Fruit fly (Drosophila melanogaster): ENCODE results near the gene mRpL23.

mRpL23 gene

dm6 chr3L:2411564-2412080 lies 38.1 kb upstream of the mRpL23 start (continued):
- TF ChIP-seq CG10147 (GFP tag; optimal IDR thresholded peaks at IDR 0.05) (peak; percentile 65), nom (GFP tag; optimal IDR thresholded peaks at IDR 0.05) (peak; percentile 34), unc-4 (GFP tag; IDR thresholded peaks at IDR 0.05; ENCODE audit: partially characterized antibody) (no peak), Oli (tag; optimal IDR thresholded peaks at IDR 0.05) (peak; percentile 4), peb (GFP tag; IDR thresholded peaks at IDR 0.05) (no peak), Oaz (GFP tag; IDR thresholded peaks at IDR 0.05) (no peak), Chrac-16 (GFP tag; optimal IDR thresholded peaks at IDR 0.05) (peak; percentile 11), H2.0 (GFP tag; IDR thresholded peaks at IDR 0.05) (no peak), aop (GFP tag; IDR thresholded peaks at IDR 0.05) (no peak), CG5245 (GFP tag; optimal IDR thresholded peaks at IDR 0.05) (no peak), hb (GFP tag; IDR thresholded peaks at IDR 0.05; ENCODE audit: partially characterized antibody) (no peak), CG17912 (GFP tag; optimal IDR thresholded peaks at IDR 0.05) (no peak), nmo (GFP tag; optimal IDR thresholded peaks at IDR 0.05) (no peak), lbe (GFP tag; optimal IDR thresholded peaks at IDR 0.05) (peak; percentile 9), Vsx1 (GFP tag; optimal IDR thresholded peaks at IDR 0.05) (no peak), row (GFP tag; IDR thresholded peaks at IDR 0.05) (peak; percentile 71), CG4282 (GFP tag; optimal IDR thresholded peaks at IDR 0.05) (no peak), D19B (GFP tag; optimal IDR thresholded peaks at IDR 0.05) (no peak), CG8478 (optimal IDR thresholded peaks at IDR 0.05) (no peak), CG34376 (GFP tag; optimal IDR thresholded peaks at IDR 0.05) (peak; percentile 42), CG10366 (GFP tag; IDR thresholded peaks at IDR 0.05) (no peak), pita (GFP tag; optimal IDR thresholded peaks at IDR 0.05) (no peak), disco-r (GFP tag; optimal IDR thresholded peaks at IDR 0.05) (no peak), dimm (GFP tag; IDR thresholded peaks at IDR 0.05) (no peak), pho (GFP tag; optimal IDR thresholded peaks at IDR 0.05) (peak; percentile 28), HmgD (GFP tag; optimal IDR thresholded peaks at IDR 0.05) (no peak), CG1024 (GFP tag; IDR thresholded peaks at IDR 0.05) (no peak; the same call in 1 of the 2 replicates), CG12071 (GFP tag; optimal IDR thresholded peaks at IDR 0.05) (no peak), CG17359 (tag; optimal IDR thresholded peaks at IDR 0.05) (peak; percentile 51), Six4 (GFP tag; optimal IDR thresholded peaks at IDR 0.05) (no peak), kah (GFP tag; optimal IDR thresholded peaks at IDR 0.05) (no peak), cato (GFP tag; optimal IDR thresholded peaks at IDR 0.05; ENCODE audit: borderline replicate concordance) (no peak), CG7556 (GFP tag; optimal IDR thresholded peaks at IDR 0.05) (peak; percentile 67), bigmax (GFP tag; optimal IDR thresholded peaks at IDR 0.05) (no peak), sens-2 (GFP tag; IDR thresholded peaks at IDR 0.05) (no peak), Ets97D (GFP tag; optimal IDR thresholded peaks at IDR 0.05) (no peak), tup (GFP tag; optimal IDR thresholded peaks at IDR 0.05) (no peak), fd102C (GFP tag; optimal IDR thresholded peaks at IDR 0.05) (no peak), fd3F (GFP tag; optimal IDR thresholded peaks at IDR 0.05) (peak; percentile 44), cas (GFP tag; IDR thresholded peaks at IDR 0.05) (no peak), CG4328 (GFP tag; optimal IDR thresholded peaks at IDR 0.05) (no peak), salm (tag; optimal IDR thresholded peaks at IDR 0.05) (no peak), Ssrp (tag; optimal IDR thresholded peaks at IDR 0.05) (no peak), Awh (GFP tag; IDR thresholded peaks at IDR 0.05) (no peak), CG13624 (GFP tag; optimal IDR thresholded peaks at IDR 0.05) (no peak), ems (GFP tag; optimal IDR thresholded peaks at IDR 0.05) (no peak), CG15479 (GFP tag; optimal IDR thresholded peaks at IDR 0.05) (no peak), Dll (GFP tag; IDR thresholded peaks at IDR 0.05; ENCODE audit: partially characterized antibody) (no peak), Pdp1 (GFP tag; optimal IDR thresholded peaks at IDR 0.05) (peak in 1 of 2 experiments; percentile 19), CG9876 (GFP tag; optimal IDR thresholded peaks at IDR 0.05) (no peak), CG10274 (GFP tag; optimal IDR thresholded peaks at IDR 0.05) (no peak)

All from whole organism, embryonic.